Fruit fly (Drosophila melanogaster): Measurements from ENCODE around the gene rod.

rod gene

dm6 chr3R:31580032-31580431 lies 719 bp upstream of the rod start:
- no peak for TF ChIP-seq psq (optimal IDR thresholded peaks at IDR 0.05)
- TF ChIP-seq ttk (optimal IDR thresholded peaks at IDR 0.05) = no peak
- TF ChIP-seq h (optimal IDR thresholded peaks at IDR 0.05) = no peak
- no peak for TF ChIP-seq insv (optimal IDR thresholded peaks at IDR 0.05)
- no peak for TF ChIP-seq Myc (optimal IDR thresholded peaks at IDR 0.05)
- TF ChIP-seq Sin3A (optimal IDR thresholded peaks at IDR 0.05) = no peak

dm6 chr3R:31588374-31588773 lies 7.6 kb downstream of the rod start, which contains the start of gene CG1635:
Gene CG1635 (plus strand): TSS chr3R:31588673.
- TF ChIP-seq h (optimal IDR thresholded peaks at IDR 0.05) (no peak), Sin3A (optimal IDR thresholded peaks at IDR 0.05) (no peak), insv (optimal IDR thresholded peaks at IDR 0.05) (no peak), Myc (optimal IDR thresholded peaks at IDR 0.05) (no peak), ttk (optimal IDR thresholded peaks at IDR 0.05) (no peak), psq (optimal IDR thresholded peaks at IDR 0.05) (no peak)

dm6 chr3R:31590281-31590680 lies 9.5 kb downstream of the rod start, which contains the start of gene CG1638:
Gene CG1638 (plus strand): TSS chr3R:31590581.
- TF ChIP-seq ttk (optimal IDR thresholded peaks at IDR 0.05) (no peak), Myc (optimal IDR thresholded peaks at IDR 0.05) (no peak), psq (optimal IDR thresholded peaks at IDR 0.05) (no peak), Sin3A (optimal IDR thresholded peaks at IDR 0.05) (no peak), h (optimal IDR thresholded peaks at IDR 0.05) (no peak), insv (optimal IDR thresholded peaks at IDR 0.05) (no peak)

DNA sequence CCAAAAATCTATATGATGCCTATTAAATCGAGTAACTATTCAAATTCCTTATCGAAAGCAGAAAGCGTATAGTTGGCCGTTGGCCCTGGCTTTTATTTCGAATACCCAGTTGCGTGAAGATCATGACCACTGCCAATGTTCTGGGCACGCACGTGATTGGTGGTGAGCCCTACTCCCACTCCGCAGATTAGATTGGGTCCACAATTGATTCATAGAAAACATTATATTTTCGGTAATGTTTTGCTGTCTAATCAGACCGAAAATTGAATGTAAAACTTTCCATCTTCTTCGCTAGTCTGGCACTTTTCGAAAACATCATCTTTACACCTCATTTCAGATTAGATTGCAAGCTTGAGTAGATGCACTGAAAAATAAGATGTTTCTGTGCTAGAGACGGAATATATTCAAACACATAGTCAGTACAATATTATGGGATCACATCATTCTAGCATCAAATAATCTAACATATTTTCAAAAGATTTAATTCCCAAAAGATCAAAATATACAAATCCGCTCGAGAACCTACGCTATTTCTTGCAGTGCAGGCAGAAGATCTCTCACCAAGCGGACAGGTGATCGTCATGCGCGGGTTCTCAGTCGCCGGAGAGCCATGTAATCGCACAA lies 11.6 kb downstream of the rod start, which contains the start of gene CG1774:
CG1774 (plus strand) TSS at position 548 of the 624 bp plus-strand sequence.
- TF ChIP-seq h (optimal IDR thresholded peaks at IDR 0.05) = no peak
- TF ChIP-seq ttk (optimal IDR thresholded peaks at IDR 0.05) = no peak
- no peak for TF ChIP-seq Sin3A (optimal IDR thresholded peaks at IDR 0.05)
- TF ChIP-seq insv (optimal IDR thresholded peaks at IDR 0.05) = no peak
- no peak for TF ChIP-seq psq (optimal IDR thresholded peaks at IDR 0.05)
- no peak for TF ChIP-seq Myc (optimal IDR thresholded peaks at IDR 0.05)

DNA sequence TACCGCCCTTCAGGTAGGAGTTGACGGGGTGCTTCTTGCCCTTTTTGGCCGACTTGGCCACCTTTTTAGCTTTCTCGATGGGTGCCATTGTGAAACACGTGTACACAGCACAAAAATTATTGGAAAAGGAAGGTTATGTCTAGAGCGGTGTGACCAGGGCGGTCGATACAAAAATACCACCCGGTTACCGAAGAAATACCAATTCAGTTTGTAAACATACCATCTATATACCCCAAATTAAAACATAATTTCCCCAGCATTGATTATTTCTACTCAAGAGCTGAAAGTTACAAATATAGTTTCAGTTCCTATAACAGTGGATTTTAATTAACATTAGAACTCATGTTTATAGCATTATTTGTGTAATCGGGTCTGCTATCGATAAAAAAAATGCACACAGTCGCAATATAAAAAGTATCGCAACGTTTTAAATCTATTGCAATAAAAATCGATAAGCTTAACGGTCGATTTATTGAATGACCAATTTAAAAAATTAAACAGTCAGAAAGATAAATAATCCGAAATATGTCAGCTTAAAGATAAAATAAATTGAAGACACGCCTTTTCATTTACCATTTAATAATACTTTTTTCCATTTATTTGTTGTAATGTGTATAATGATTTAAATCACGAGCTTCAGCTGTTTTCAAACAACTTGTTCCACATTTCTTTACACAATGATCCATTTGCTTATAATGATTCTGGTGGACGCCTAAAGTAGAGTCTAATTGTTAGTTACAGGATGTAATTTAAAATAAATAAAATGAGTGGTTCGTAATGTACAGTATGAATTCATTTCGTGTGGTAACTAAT lies 15.5 kb downstream of the rod start, which contains the start of gene RpL6:
RpL6 (minus strand) TSS at position 134 of the 813 bp plus-strand sequence.
- no peak for TF ChIP-seq Myc (optimal IDR thresholded peaks at IDR 0.05)
- TF ChIP-seq h (optimal IDR thresholded peaks at IDR 0.05) = no peak
- no peak for TF ChIP-seq insv (optimal IDR thresholded peaks at IDR 0.05)
- TF ChIP-seq ttk (optimal IDR thresholded peaks at IDR 0.05) = no peak
- no peak for TF ChIP-seq psq (optimal IDR thresholded peaks at IDR 0.05)
- TF ChIP-seq Sin3A (optimal IDR thresholded peaks at IDR 0.05) = no peak

DNA sequence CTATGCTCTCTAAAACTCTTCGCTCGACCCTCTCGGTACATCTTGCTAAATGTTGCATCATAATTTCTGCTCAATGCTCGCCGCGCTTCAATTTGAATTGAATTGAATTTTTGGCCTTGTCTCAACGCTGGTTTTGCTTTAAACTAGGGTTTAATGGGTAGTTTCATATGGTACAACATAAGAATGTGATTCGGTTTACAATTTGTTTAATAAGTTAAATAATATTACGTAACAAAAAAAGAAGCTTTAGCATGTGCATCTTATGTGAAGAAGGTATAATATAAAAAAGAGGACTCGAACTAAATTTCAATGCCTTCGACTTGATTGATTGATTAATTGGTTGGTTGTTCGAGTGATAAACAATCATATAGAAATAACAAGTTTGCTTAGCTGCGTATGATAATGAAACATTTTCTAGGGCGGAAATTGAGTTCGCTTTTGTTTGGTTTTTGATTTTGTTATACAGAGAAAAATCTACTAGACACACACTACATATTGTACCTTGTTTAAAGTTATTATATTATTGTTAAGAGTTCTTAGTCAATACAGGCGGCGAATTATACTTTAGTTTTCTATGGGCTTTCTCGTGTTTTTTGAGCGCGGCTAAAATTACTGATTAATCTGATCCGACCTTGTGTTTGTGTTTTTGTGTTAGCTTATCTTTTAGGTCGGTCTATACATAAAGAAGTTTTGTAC lies 17.1 kb downstream of the rod start:
- TF ChIP-seq insv (optimal IDR thresholded peaks at IDR 0.05) (no peak), ttk (optimal IDR thresholded peaks at IDR 0.05) (no peak), Sin3A (optimal IDR thresholded peaks at IDR 0.05) (no peak), Myc (optimal IDR thresholded peaks at IDR 0.05) (no peak), psq (optimal IDR thresholded peaks at IDR 0.05) (no peak), h (optimal IDR thresholded peaks at IDR 0.05) (no peak)

dm6 chr3R:31599538-31600313 lies 19.0 kb downstream of the rod start:
- no peak for TF ChIP-seq insv (optimal IDR thresholded peaks at IDR 0.05)
- TF ChIP-seq psq (optimal IDR thresholded peaks at IDR 0.05) = no peak
- no peak for TF ChIP-seq h (optimal IDR thresholded peaks at IDR 0.05)
- no peak for TF ChIP-seq Sin3A (optimal IDR thresholded peaks at IDR 0.05)
- no peak for TF ChIP-seq Myc (optimal IDR thresholded peaks at IDR 0.05)
- TF ChIP-seq ttk (optimal IDR thresholded peaks at IDR 0.05) = no peak

- TF ChIP-seq ttk (optimal IDR thresholded peaks at IDR 0.05) (no peak), Sin3A (optimal IDR thresholded peaks at IDR 0.05) (no peak), psq (optimal IDR thresholded peaks at IDR 0.05) (no peak), Myc (optimal IDR thresholded peaks at IDR 0.05) (no peak), insv (optimal IDR thresholded peaks at IDR 0.05) (no peak), h (optimal IDR thresholded peaks at IDR 0.05) (no peak)
Measured at dm6 chr3R:31603246-31603645, 22.5 kb downstream of the rod start.

- TF ChIP-seq psq (optimal IDR thresholded peaks at IDR 0.05) (no peak), ttk (optimal IDR thresholded peaks at IDR 0.05) (no peak)
Measured at dm6 chr3R:31603655-31604054, 22.9 kb downstream of the rod start.

DNA sequence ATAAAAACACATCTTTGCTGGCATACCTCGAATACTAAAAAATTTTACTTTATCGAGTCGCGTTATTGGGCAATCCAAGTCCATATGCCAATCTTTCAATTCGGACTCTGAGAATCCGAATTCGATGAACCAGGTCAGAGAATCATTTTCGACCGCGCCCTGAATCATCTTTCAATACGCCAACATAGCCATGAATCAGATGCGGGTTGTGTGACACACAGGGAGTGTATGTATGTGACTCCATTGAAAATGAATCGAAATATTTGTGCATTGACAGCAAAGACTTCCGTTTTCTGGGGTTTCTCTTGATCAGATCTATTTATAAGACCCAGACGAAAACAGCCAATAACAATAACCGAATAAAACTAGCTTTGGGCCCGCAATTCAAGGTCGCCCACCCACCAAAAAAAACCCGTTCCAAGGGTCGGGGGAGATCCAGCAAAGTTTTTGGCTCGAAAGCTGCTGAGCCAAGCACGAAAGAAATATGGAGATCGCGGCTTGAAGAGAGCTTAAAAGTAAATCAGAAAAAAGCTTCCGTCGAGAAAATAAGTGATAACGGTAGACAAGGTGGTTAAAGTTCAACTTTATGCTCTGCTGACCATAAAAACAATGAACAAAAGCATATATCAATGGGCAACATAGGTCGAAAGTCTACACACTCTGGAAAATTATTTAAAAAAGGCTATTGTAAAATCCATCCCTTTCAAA lies 23.8 kb downstream of the rod start:
- no peak for TF ChIP-seq Sin3A (optimal IDR thresholded peaks at IDR 0.05)
- TF ChIP-seq psq (optimal IDR thresholded peaks at IDR 0.05) = no peak
- no peak for TF ChIP-seq ttk (optimal IDR thresholded peaks at IDR 0.05)
- TF ChIP-seq h (optimal IDR thresholded peaks at IDR 0.05) = no peak
- no peak for TF ChIP-seq Myc (optimal IDR thresholded peaks at IDR 0.05)

dm6 chr3R:31605117-31605432 lies 24.3 kb downstream of the rod start:
- TF ChIP-seq ttk (optimal IDR thresholded peaks at IDR 0.05) = no peak
- no peak for TF ChIP-seq insv (optimal IDR thresholded peaks at IDR 0.05)
- no peak for TF ChIP-seq h (optimal IDR thresholded peaks at IDR 0.05)
- no peak for TF ChIP-seq Sin3A (optimal IDR thresholded peaks at IDR 0.05)
- no peak for TF ChIP-seq Myc (optimal IDR thresholded peaks at IDR 0.05)
- TF ChIP-seq psq (optimal IDR thresholded peaks at IDR 0.05) = no peak
